Fruit fly (Drosophila melanogaster) whole organism, embryonic: ENCODE results near the gene CG11970.
A peak's percentile ranks its signal among the peaks of the same experiment; 100 is the strongest.

Experiments used
- Abd-B ChIP-seq: fragments of 200-800 bp; sonication (Bioruptor generic); optimal IDR thresholded peaks from 2 replicates; lab custom pipeline; 2018; ENCODE audit warnings: missing biosample characterization, mild to moderate bottlenecking, missing genetic modification characterization, moderate library complexity
- Bgb ChIP-seq: fragments of 200-800 bp; sonication (Bioruptor generic); IDR thresholded peaks from 2 replicates; pipeline ENCODE4 v1.3.6; 2022; ENCODE audit warnings: missing biosample characterization, missing genetic modification characterization; ENCODE audit not compliant: partially characterized antibody
- CG10267 ChIP-seq: fragments of 200-800 bp; sonication (Bioruptor generic); optimal IDR thresholded peaks from 2 replicates; lab custom pipeline; 2018; ENCODE audit warnings: missing biosample characterization, mild to moderate bottlenecking, missing genetic modification characterization, moderate library complexity
- CG10366 ChIP-seq: fragments of 200-800 bp; sonication (Bioruptor generic); IDR thresholded peaks from 2 replicates; pipeline ENCODE4 v1.3.6; 2022; ENCODE audit warnings: missing biosample characterization, missing genetic modification characterization
- CG10654 ChIP-seq: fragments of 200-800 bp; sonication (Bioruptor generic); optimal IDR thresholded peaks from 2 replicates; lab custom pipeline; 2016; ENCODE audit warnings: missing biosample characterization, missing genetic modification characterization
- CG12659 ChIP-seq: fragments of 200-800 bp; sonication (Bioruptor generic); optimal IDR thresholded peaks from 3 replicates; lab custom pipeline; 2017; ENCODE audit warnings: mild to moderate bottlenecking, missing biosample characterization, missing genetic modification reagents, missing genetic modification characterization
- CG12942 ChIP-seq: fragments of 200-800 bp; sonication (Bioruptor generic); optimal IDR thresholded peaks from 3 replicates; lab custom pipeline; 2016; ENCODE audit warnings: missing biosample characterization, missing genetic modification characterization
- CG17385 ChIP-seq: fragments of 200-800 bp; sonication (Bioruptor generic); optimal IDR thresholded peaks from 3 replicates; lab custom pipeline; 2018; ENCODE audit warnings: missing biosample characterization, mild to moderate bottlenecking, missing genetic modification characterization
- CG17829 ChIP-seq: fragments of 200-800 bp; optimal IDR thresholded peaks from 2 replicates; lab custom pipeline; 2019; ENCODE audit warnings: missing biosample characterization, mild to moderate bottlenecking, missing genetic modification characterization, moderate library complexity
- CG2199 ChIP-seq: fragments of 200-800 bp; sonication (Bioruptor generic); IDR thresholded peaks from 3 replicates; pipeline ENCODE4 v1.3.6; 2022; ENCODE audit warnings: missing biosample characterization, missing genetic modification characterization
- CG2678 ChIP-seq: fragments of 200-800 bp; sonication (Bioruptor generic); optimal IDR thresholded peaks from 3 replicates; lab custom pipeline; 2019; ENCODE audit warnings: missing biosample characterization, mild to moderate bottlenecking, missing genetic modification characterization, moderate library complexity
- CG30403 ChIP-seq: fragments of 200-800 bp; sonication (Bioruptor generic); optimal IDR thresholded peaks from 3 replicates; lab custom pipeline; 2016; ENCODE audit warnings: missing biosample characterization, missing genetic modification characterization
- CG32767 ChIP-seq: fragments of 200-800 bp; sonication (Bioruptor generic); IDR thresholded peaks from 2 replicates; pipeline ENCODE4 v1.3.6; 2022; ENCODE audit warnings: missing biosample characterization, missing genetic modification characterization
- CG3407 ChIP-seq: fragments of 200-800 bp; sonication (Bioruptor generic); optimal IDR thresholded peaks from 2 replicates; lab custom pipeline; 2018; ENCODE audit warnings: missing biosample characterization, mild to moderate bottlenecking, missing genetic modification characterization
- CG4424 ChIP-seq: fragments of 200-800 bp; sonication (Bioruptor generic); optimal IDR thresholded peaks from 3 replicates; lab custom pipeline; 2016; ENCODE audit warnings: missing biosample characterization, missing genetic modification characterization
- CG4707 ChIP-seq: fragments of 200-800 bp; sonication (Bioruptor generic); optimal IDR thresholded peaks from 2 replicates; lab custom pipeline; 2018; ENCODE audit warnings: missing biosample characterization, mild to moderate bottlenecking, missing genetic modification characterization, moderate library complexity
- CG6683 ChIP-seq: fragments of 200-800 bp; sonication (Bioruptor generic); optimal IDR thresholded peaks from 2 replicates; lab custom pipeline; 2017; ENCODE audit warnings: missing biosample characterization, mild to moderate bottlenecking, missing genetic modification characterization, missing genetic modification reagents
- CG8388 ChIP-seq: fragments of 200-800 bp; sonication (Bioruptor generic); optimal IDR thresholded peaks from 2 replicates; lab custom pipeline; 2019; ENCODE audit warnings: missing biosample characterization, mild to moderate bottlenecking, missing genetic modification characterization, moderate library complexity
- Dp ChIP-seq: fragments of 200-800 bp; sonication (Bioruptor generic); optimal IDR thresholded peaks from 2 replicates; lab custom pipeline; 2018; ENCODE audit warnings: missing biosample characterization, mild to moderate bottlenecking, missing genetic modification characterization, moderate library complexity
- E2f2 ChIP-seq: fragments of 200-800 bp; sonication (Bioruptor generic); IDR thresholded peaks from 2 replicates; pipeline ENCODE4 v1.3.6; 2022; ENCODE audit warnings: missing biosample characterization, missing genetic modification characterization
- Hmr ChIP-seq: fragments of 200-800 bp; sonication (Bioruptor generic); optimal IDR thresholded peaks from 3 replicates; lab custom pipeline; 2017; ENCODE audit warnings: mild to moderate bottlenecking, missing biosample characterization, missing genetic modification reagents, missing genetic modification characterization
- Hr78 ChIP-seq, 2 experiments: fragments of 200-800 bp in 1 of 2; fragments of >200 bp in 1 of 2; sonication (Bioruptor generic) in 1 of 2; optimal IDR thresholded peaks; 2 replicates each; lab custom pipeline; 2017 to 2019; ENCODE audit warnings: missing biosample characterization in 2 of 2, missing genetic modification characterization in 2 of 2, mild to moderate bottlenecking in 1 of 2, moderate library complexity in 1 of 2
- MESR4 ChIP-seq: fragments of 200-800 bp; sonication (Bioruptor generic); optimal IDR thresholded peaks from 2 replicates; lab custom pipeline; 2018; ENCODE audit warnings: missing biosample characterization, mild to moderate bottlenecking, missing genetic modification characterization, moderate library complexity
- TFAM ChIP-seq: fragments of 200-800 bp; sonication (Bioruptor generic); optimal IDR thresholded peaks from 2 replicates; lab custom pipeline; 2017; ENCODE audit warnings: missing biosample characterization, missing genetic modification characterization, inconsistent platforms
- Usf ChIP-seq: fragments of 200-800 bp; sonication (Bioruptor generic); optimal IDR thresholded peaks from 2 replicates; lab custom pipeline; 2017; ENCODE audit warnings: missing genotype, missing biosample characterization, missing genetic modification characterization
- Xbp1 ChIP-seq: fragments of 200-800 bp; sonication (Bioruptor generic); optimal IDR thresholded peaks from 3 replicates; lab custom pipeline; 2016; ENCODE audit warnings: missing biosample characterization, mild to moderate bottlenecking, missing genetic modification characterization
- abd-A ChIP-seq: fragments of 200-800 bp; sonication (Bioruptor generic); optimal IDR thresholded peaks from 3 replicates; lab custom pipeline; 2019; ENCODE audit warnings: missing biosample characterization, mild to moderate bottlenecking, missing genetic modification characterization, moderate library complexity
- az2 ChIP-seq: fragments of 200-800 bp; sonication (Bioruptor generic); optimal IDR thresholded peaks from 3 replicates; lab custom pipeline; 2016; ENCODE audit warnings: missing biosample characterization, missing genetic modification characterization
- chinmo ChIP-seq: fragments of 200-800 bp; sonication (Bioruptor generic); IDR thresholded peaks from 4 replicates; pipeline ENCODE4 v1.3.6; 2022; ENCODE audit warnings: missing biosample characterization, missing genetic modification characterization; ENCODE audit not compliant: partially characterized antibody
- ci ChIP-seq: fragments of 200-800 bp; sonication (Bioruptor generic); IDR thresholded peaks from 3 replicates; pipeline ENCODE4 v1.3.6; 2022; ENCODE audit warnings: missing biosample characterization, missing genetic modification characterization
- croc ChIP-seq: fragments of 200-800 bp; sonication (Bioruptor generic); conservative IDR thresholded peaks from 3 replicates; pipeline ENCODE4 v1.3.6; 2022; ENCODE audit warnings: missing biosample characterization, missing genetic modification characterization
- dimm ChIP-seq: fragments of 200-800 bp; sonication (Bioruptor generic); IDR thresholded peaks from 2 replicates; pipeline ENCODE4 v1.3.6; 2022; ENCODE audit warnings: missing biosample characterization, missing genetic modification characterization
- dysf ChIP-seq: fragments of 200-800 bp; sonication (Bioruptor generic); IDR thresholded peaks from 3 replicates; pipeline ENCODE4 v1.3.6; 2022; ENCODE audit warnings: missing biosample characterization, missing genetic modification characterization
- grn ChIP-seq: fragments of 200-800 bp; sonication (Bioruptor generic); optimal IDR thresholded peaks from 3 replicates; lab custom pipeline; 2017; ENCODE audit warnings: missing biosample characterization, missing genetic modification characterization
- lmd ChIP-seq: fragments of 200-800 bp; sonication (Bioruptor generic); IDR thresholded peaks from 2 replicates; pipeline ENCODE4 v1.3.6; 2022; ENCODE audit warnings: missing biosample characterization, missing genetic modification characterization
- maf-S ChIP-seq: fragments of 200-800 bp; sonication (Bioruptor generic); optimal IDR thresholded peaks from 2 replicates; lab custom pipeline; 2016; ENCODE audit warnings: missing biosample characterization, missing genetic modification characterization
- nerfin-2 ChIP-seq: fragments of 200-800 bp; sonication (Bioruptor generic); IDR thresholded peaks from 2 replicates; pipeline ENCODE4 v1.3.6; 2022; ENCODE audit warnings: missing biosample characterization, missing genetic modification characterization; ENCODE audit not compliant: partially characterized antibody
- oc ChIP-seq: fragments of 200-800 bp; sonication (Bioruptor generic); optimal IDR thresholded peaks from 2 replicates; lab custom pipeline; 2018; ENCODE audit warnings: missing biosample characterization, mild to moderate bottlenecking, missing genetic modification characterization, moderate library complexity
- org-1 ChIP-seq: fragments of 200-800 bp; sonication (Bioruptor generic); optimal IDR thresholded peaks from 2 replicates; lab custom pipeline; 2017; ENCODE audit warnings: missing biosample characterization, missing genetic modification characterization
- psq ChIP-seq: fragments of 200-800 bp; sonication (Bioruptor generic); optimal IDR thresholded peaks from 2 replicates; lab custom pipeline; 2017; ENCODE audit warnings: missing biosample characterization, missing genetic modification characterization
- row ChIP-seq: fragments of 200-800 bp; sonication (Bioruptor generic); IDR thresholded peaks from 3 replicates; pipeline ENCODE4 v1.3.6; 2022; ENCODE audit warnings: missing biosample characterization, missing genetic modification characterization
- run ChIP-seq: fragments of 200-800 bp; sonication (Bioruptor generic); optimal IDR thresholded peaks from 3 replicates; lab custom pipeline; 2018; ENCODE audit warnings: missing biosample characterization, mild to moderate bottlenecking, missing genetic modification characterization
- salm ChIP-seq: fragments of 200-800 bp; sonication (Bioruptor generic); optimal IDR thresholded peaks from 2 replicates; lab custom pipeline; 2018; ENCODE audit warnings: missing biosample characterization, mild to moderate bottlenecking, missing genetic modification characterization
- sd ChIP-seq: fragments of 200-800 bp; sonication (Bioruptor generic); optimal IDR thresholded peaks from 3 replicates; lab custom pipeline; 2018; ENCODE audit warnings: missing biosample characterization, mild to moderate bottlenecking, missing genetic modification characterization, moderate library complexity
- tgo ChIP-seq: fragments of 200-800 bp; sonication (Bioruptor generic); IDR thresholded peaks from 3 replicates; pipeline ENCODE4 v1.3.6; 2022; ENCODE audit warnings: missing biosample characterization, missing genetic modification characterization
- tin ChIP-seq: fragments of 200-800 bp; sonication (Bioruptor generic); optimal IDR thresholded peaks from 3 replicates; lab custom pipeline; 2016; ENCODE audit warnings: missing biosample characterization, missing genetic modification characterization
- tx ChIP-seq: fragments of 200-800 bp; sonication (Bioruptor generic); optimal IDR thresholded peaks from 2 replicates; lab custom pipeline; 2016; ENCODE audit warnings: missing biosample characterization, missing genetic modification characterization
- zfh2 ChIP-seq: fragments of 200-800 bp; sonication (Bioruptor generic); optimal IDR thresholded peaks from 2 replicates; lab custom pipeline; 2016; ENCODE audit warnings: missing biosample characterization, missing genetic modification characterization

CG11970 gene

dm6 chr3R:8954515-8955358 is 29.8 kb upstream of the CG11970 start (continued):
- TF ChIP-seq Hr78 (GFP tag; optimal IDR thresholded peaks at IDR 0.05; lab: Kevin White, UChicago) (peak in 1 of 2 experiments; percentile 60), psq (GFP tag; lab: Kevin White, UChicago) (peak; percentile 62), CG30403 (GFP tag; lab: Kevin White, UChicago) (peak; percentile 45), Hmr (GFP tag; lab: Kevin White, UChicago) (no peak), zfh2 (GFP tag; lab: Kevin White, UChicago) (no peak), CG3407 (GFP tag; lab: Kevin White, UChicago) (peak; percentile 47), ci (peak; percentile 45; the same call in 1 of the 3 replicates), CG10654 (peak; percentile 36), CG12659 (peak; percentile 45), CG4424 (GFP tag; lab: Kevin White, UChicago) (peak; percentile 58), Abd-B (GFP tag; lab: Kevin White, UChicago) (peak; percentile 42), tin (GFP tag; lab: Kevin White, UChicago) (peak; percentile 12), CG6683 (peak; percentile 4), croc (peak; percentile 39), run (tag; lab: Kevin White, UChicago) (peak; percentile 32), oc (tag; lab: Kevin White, UChicago) (peak; percentile 69), CG2199 (GFP tag; lab: Robert Waterston, UW) (no peak), CG8388 (peak; percentile 86), maf-S (no peak), tx (no peak), nerfin-2 (no peak), grn (GFP tag; lab: Kevin White, UChicago) (peak; percentile 19), chinmo (GFP tag; lab: Robert Waterston, UW) (peak; percentile 76; the same call in 1 of the 4 replicates), TFAM (GFP tag; lab: Kevin White, UChicago) (no peak), dysf (GFP tag; lab: Robert Waterston, UW) (peak; percentile 34; the same call in 1 of the 3 replicates), Xbp1 (peak; percentile 33), Dp (GFP tag; lab: Kevin White, UChicago) (no peak), CG10366 (GFP tag; lab: Robert Waterston, UW) (no peak), row (GFP tag; lab: Robert Waterston, UW) (peak; percentile 37; the same call in 1 of the 3 replicates), org-1 (peak; percentile 27), tgo (GFP tag; lab: Robert Waterston, UW) (peak; percentile 78), Bgb (GFP tag; lab: Robert Waterston, UW) (no peak), CG10267 (tag; lab: Kevin White, UChicago) (peak; percentile 77), sd (peak; percentile 84), Usf (GFP tag; lab: Kevin White, UChicago) (no peak), CG32767 (GFP tag; lab: Robert Waterston, UW) (peak; percentile 60; the same call in 1 of the 2 replicates), MESR4 (GFP tag; lab: Kevin White, UChicago) (no peak), CG17385 (GFP tag; lab: Kevin White, UChicago) (no peak), abd-A (peak; percentile 97), CG17829 (tag; lab: Kevin White, UChicago) (peak; percentile 84), CG12942 (GFP tag; lab: Kevin White, UChicago) (peak; percentile 17), E2f2 (GFP tag; lab: Robert Waterston, UW) (peak; percentile 28; the same call in 1 of the 2 replicates), salm (tag; lab: Kevin White, UChicago) (peak; percentile 25), CG4707 (peak; percentile 2), lmd (GFP tag; lab: Robert Waterston, UW) (no peak; the same call in 1 of the 2 replicates), CG2678 (tag; lab: Kevin White, UChicago) (peak; percentile 84), az2 (peak; percentile 40), dimm (GFP tag; lab: Robert Waterston, UW) (no peak)
